Worm (Caenorhabditis elegans): Measurements from ENCODE around the gene nlp-17.

The nlp-17 gene

ce11 chrIV:13503365-13504015 is 2.1 kb downstream of the nlp-17 start:
- TF ChIP-seq lsy-2 (tag; optimal IDR thresholded peaks at IDR 0.05), result peak in 1 of 2 experiments; percentile 13

ce11 chrIV:13502806-13503363 is 2.7 kb downstream of the nlp-17 start, which contains the start of gene tbc-9:
Gene tbc-9, minus strand, starts transcription at chrIV:13502856.
- TF ChIP-seq nhr-71 (tag; optimal IDR thresholded peaks at IDR 0.05), result no peak
- no peak for TF ChIP-seq unc-130 (tag; optimal IDR thresholded peaks at IDR 0.05)
- TF ChIP-seq nhr-77 (tag; optimal IDR thresholded peaks at IDR 0.05), result no peak
- TF ChIP-seq lin-14 (GFP tag; optimal IDR thresholded peaks at IDR 0.05), result no peak
- TF ChIP-seq isw-1 (GFP tag; IDR thresholded peaks at IDR 0.05), result no peak
- TF ChIP-seq nhr-47 (tag; optimal IDR thresholded peaks at IDR 0.05), result no peak
- no peak for TF ChIP-seq elt-2 (tag; optimal IDR thresholded peaks at IDR 0.05)
- TF ChIP-seq dpl-1 (GFP tag; optimal IDR thresholded peaks at IDR 0.05), result peak in 1 of 3 experiments; percentile 5

ce11 chrIV:13493719-13494118 is 11.8 kb downstream of the nlp-17 start:
- TF ChIP-seq efl-1 (optimal IDR thresholded peaks at IDR 0.05) (no peak), efl-1 (GFP tag; optimal IDR thresholded peaks at IDR 0.05 in 1 of 2) (peak in 1 of 2 experiments; percentile 90), lin-35 (GFP tag; optimal IDR thresholded peaks at IDR 0.05) (no peak), lin-13 (GFP tag; optimal IDR thresholded peaks at IDR 0.05) (no peak)

ce11 chrIV:13492271-13492670 is 13.3 kb downstream of the nlp-17 start, which contains the start of gene Y45F10A.7:
Gene Y45F10A.7, plus strand, starts transcription at chrIV:13492571.
- no peak for TF ChIP-seq pax-3 (tag; optimal IDR thresholded peaks at IDR 0.05)
- TF ChIP-seq nhr-84 (tag; optimal IDR thresholded peaks at IDR 0.05), result no peak
- TF ChIP-seq elt-2 (tag; optimal IDR thresholded peaks at IDR 0.05), result no peak
- no peak for TF ChIP-seq unc-30 (tag; optimal IDR thresholded peaks at IDR 0.05)
- TF ChIP-seq lin-15B (tag; optimal IDR thresholded peaks at IDR 0.05), result no peak
- TF ChIP-seq nhr-12 (tag; optimal IDR thresholded peaks at IDR 0.05), result no peak
- TF ChIP-seq ztf-11 (tag; optimal IDR thresholded peaks at IDR 0.05), result no peak
- no peak for TF ChIP-seq jun-1 (tag; optimal IDR thresholded peaks at IDR 0.05)
- TF ChIP-seq hpl-2 (GFP tag; optimal IDR thresholded peaks at IDR 0.05), result no peak
- no peak for TF ChIP-seq tlp-1 (tag; optimal IDR thresholded peaks at IDR 0.05)
- TF ChIP-seq fkh-10 (GFP tag; optimal IDR thresholded peaks at IDR 0.05), result no peak
- TF ChIP-seq aly-2 (tag; optimal IDR thresholded peaks at IDR 0.05), result no peak
- no peak for TF ChIP-seq C16A3.4 (tag; optimal IDR thresholded peaks at IDR 0.05)
- no peak for TF ChIP-seq ceh-63 (GFP tag; optimal IDR thresholded peaks at IDR 0.05)
- no peak for TF ChIP-seq nhr-76 (tag; optimal IDR thresholded peaks at IDR 0.05)
- no peak for TF ChIP-seq tbx-2 (tag; optimal IDR thresholded peaks at IDR 0.05)
- no peak for TF ChIP-seq mep-1 (tag; optimal IDR thresholded peaks at IDR 0.05)
- TF ChIP-seq ces-1 (GFP tag; optimal IDR thresholded peaks at IDR 0.05), result no peak
- no peak for TF ChIP-seq skn-1 (tag; optimal IDR thresholded peaks at IDR 0.05)

- TF ChIP-seq fos-1 (tag; optimal IDR thresholded peaks at IDR 0.05) (no peak), hlh-17 (GFP tag; optimal IDR thresholded peaks at IDR 0.05; ENCODE audit: borderline replicate concordance) (no peak), nhr-85 (tag) (peak; percentile 1)
Observed at ce11 chrIV:13487596-13487995, 18.0 kb downstream of the nlp-17 start.

All from whole organism, L1 larva.